Worm (Caenorhabditis elegans) whole organism, L4 larva: Measurements from ENCODE around the gene F46C5.7.

Experiments
- D1046.2 ChIP-seq: fragments of 200-800 bp; sonication (Bioruptor generic); IDR thresholded peaks from 2 replicates; pipeline ENCODE4 v1.3.6; 2022; ENCODE audit warnings: missing genetic modification characterization, missing compliant biosample characterization
- F10B5.3 ChIP-seq: sonication (generic microtip); optimal IDR thresholded peaks from 2 replicates; lab custom pipeline; 2016; ENCODE audit warnings: mild to moderate bottlenecking, missing genetic modification characterization, missing compliant biosample characterization
- R02D3.7 ChIP-seq: fragments of 150-350 bp; sonication (generic microtip); optimal IDR thresholded peaks from 3 replicates; lab custom pipeline; 2014; ENCODE audit warnings: missing biosample characterization, missing genetic modification characterization
- T20F7.1 ChIP-seq: fragments of 200-800 bp; sonication (Bioruptor generic); optimal IDR thresholded peaks from 2 replicates; lab custom pipeline; 2018; ENCODE audit warnings: mild to moderate bottlenecking, missing genetic modification characterization, missing compliant biosample characterization
- Y48G9A.11 ChIP-seq: fragments of 200-800 bp; sonication (Bioruptor generic); IDR thresholded peaks from 2 replicates; pipeline ENCODE4 v1.3.6; 2022; ENCODE audit warnings: missing genetic modification reagents, missing genetic modification characterization, missing compliant biosample characterization
- Y75B8A.6 ChIP-seq: fragments of 200-800 bp; sonication (Bioruptor generic); IDR thresholded peaks from 2 replicates; pipeline ENCODE4 v1.3.6; 2022; ENCODE audit warnings: missing genetic modification reagents, missing genetic modification characterization, missing compliant biosample characterization
- ZK337.2 ChIP-seq: fragments of 200-800 bp; sonication (Bioruptor generic); IDR thresholded peaks from 2 replicates; pipeline ENCODE4 v1.3.6; 2022; ENCODE audit warnings: missing genetic modification reagents, missing genetic modification characterization, missing compliant biosample characterization
- aha-1 ChIP-seq: fragments of 150-350 bp; peaks from one replicate; lab custom pipeline; 2014; ENCODE audit warnings: missing biosample characterization, missing genetic modification characterization
- arid-1 ChIP-seq: fragments of 200-800 bp; sonication (Bioruptor generic); conservative IDR thresholded peaks from 2 replicates; pipeline ENCODE4 v1.3.6; 2022; ENCODE audit warnings: missing genetic modification reagents, missing genetic modification characterization, missing compliant biosample characterization
- ceh-20 ChIP-seq: fragments of 200-800 bp; sonication (Bioruptor generic); IDR thresholded peaks from 2 replicates; pipeline ENCODE4 v1.3.6; 2022; ENCODE audit warnings: missing genetic modification reagents, missing genetic modification characterization, missing compliant biosample characterization
- ceh-28 ChIP-seq: fragments of 150-350 bp; optimal IDR thresholded peaks from 2 replicates; lab custom pipeline; 2014; ENCODE audit warnings: missing biosample characterization, missing genetic modification reagents, missing genetic modification characterization
- ctbp-1 ChIP-seq: fragments of 200-800 bp; sonication (Bioruptor generic); IDR thresholded peaks from 2 replicates; pipeline ENCODE4 v1.3.6; 2022; ENCODE audit warnings: missing genetic modification reagents, missing genetic modification characterization, missing compliant biosample characterization
- daf-19 ChIP-seq: fragments of 200-800 bp; sonication (Bioruptor generic); conservative IDR thresholded peaks from 2 replicates; pipeline ENCODE4 v1.3.6; 2022; ENCODE audit warnings: missing genetic modification characterization, missing compliant biosample characterization
- daf-8 ChIP-seq: fragments of 200-800 bp; sonication (Bioruptor generic); IDR thresholded peaks from 2 replicates; pipeline ENCODE4 v1.3.6; 2022; ENCODE audit warnings: missing genetic modification characterization, missing compliant biosample characterization
- dmd-6 ChIP-seq: fragments of 200-800 bp; sonication (Bioruptor generic); IDR thresholded peaks from 2 replicates; pipeline ENCODE4 v1.3.6; 2022; ENCODE audit warnings: missing genetic modification reagents, missing genetic modification characterization, missing compliant biosample characterization
- dmd-8 ChIP-seq: fragments of 200-800 bp; sonication (Bioruptor generic); IDR thresholded peaks from 2 replicates; pipeline ENCODE4 v1.3.6; 2022; ENCODE audit warnings: missing genetic modification characterization, missing compliant biosample characterization
- dmd-9 ChIP-seq: fragments of 200-800 bp; sonication (Bioruptor generic); IDR thresholded peaks from 2 replicates; pipeline ENCODE4 v1.3.6; 2022; ENCODE audit warnings: missing genetic modification reagents, missing genetic modification characterization, missing compliant biosample characterization
- dpl-1 ChIP-seq: fragments of 150-350 bp; optimal IDR thresholded peaks from 2 replicates; lab custom pipeline; 2014; ENCODE audit warnings: missing biosample characterization, missing genetic modification reagents, missing genetic modification characterization
- duxl-1 ChIP-seq: sonication (generic microtip); optimal IDR thresholded peaks from 2 replicates; lab custom pipeline; 2016; ENCODE audit warnings: mild to moderate bottlenecking, missing genetic modification characterization, moderate library complexity, missing compliant biosample characterization; ENCODE audit not compliant: poor library complexity
- dve-1 ChIP-seq: sonication (generic microtip); optimal IDR thresholded peaks from 2 replicates; lab custom pipeline; 2017; ENCODE audit warnings: antibody characterized with exemption, mild to moderate bottlenecking, missing genetic modification characterization, missing compliant biosample characterization; ENCODE audit not compliant: insufficient read depth
- egl-43 ChIP-seq: fragments of 200-800 bp; sonication (Bioruptor generic); IDR thresholded peaks from 2 replicates; pipeline ENCODE4 v1.3.6; 2022; ENCODE audit warnings: missing genetic modification reagents, missing genetic modification characterization, missing compliant biosample characterization
- hlh-11 ChIP-seq: fragments of 200-800 bp; sonication (Bioruptor generic); optimal IDR thresholded peaks from 2 replicates; lab custom pipeline; 2018; ENCODE audit warnings: mild to moderate bottlenecking, missing genetic modification characterization, missing compliant biosample characterization
- hlh-30 ChIP-seq: sonication (generic microtip); optimal IDR thresholded peaks from 2 replicates; lab custom pipeline; 2017; ENCODE audit warnings: antibody characterized with exemption, mild to moderate bottlenecking, missing genetic modification characterization, missing compliant biosample characterization; ENCODE audit not compliant: insufficient read depth
- hmg-1.1 ChIP-seq: fragments of 200-800 bp; sonication (Bioruptor generic); IDR thresholded peaks from 2 replicates; pipeline ENCODE4 v1.3.6; 2022; ENCODE audit warnings: missing genetic modification reagents, missing genetic modification characterization, missing compliant biosample characterization
- jun-1 ChIP-seq: fragments of 150-350 bp; optimal IDR thresholded peaks from 2 replicates; lab custom pipeline; 2014; ENCODE audit warnings: missing biosample characterization, missing genetic modification reagents, missing genetic modification characterization
- lim-7 ChIP-seq: fragments of 200-800 bp; sonication (Bioruptor generic); IDR thresholded peaks from 2 replicates; pipeline ENCODE4 v1.3.6; 2022; ENCODE audit warnings: missing genetic modification characterization, missing compliant biosample characterization
- lin-13 ChIP-seq: fragments of 150-350 bp; optimal IDR thresholded peaks from 2 replicates; lab custom pipeline; 2014; ENCODE audit warnings: missing biosample characterization, missing genetic modification reagents, missing genetic modification characterization
- lin-15B ChIP-seq: fragments of 150-350 bp; sonication (generic microtip); optimal IDR thresholded peaks from 3 replicates; lab custom pipeline; 2014; ENCODE audit warnings: missing biosample characterization, missing genetic modification characterization
- lin-39 ChIP-seq: fragments of 150-350 bp; optimal IDR thresholded peaks from 2 replicates; lab custom pipeline; 2014; ENCODE audit warnings: missing biosample characterization, missing genetic modification reagents, missing genetic modification characterization
- mdt-29 ChIP-seq: fragments of 200-800 bp; sonication (Bioruptor generic); IDR thresholded peaks from 2 replicates; pipeline ENCODE4 v1.3.6; 2022; ENCODE audit warnings: missing genetic modification reagents, missing genetic modification characterization, missing compliant biosample characterization
- mep-1 ChIP-seq: fragments of 150-350 bp; sonication (generic microtip); optimal IDR thresholded peaks from 3 replicates; lab custom pipeline; 2014; ENCODE audit warnings: missing biosample characterization, missing genetic modification characterization
- mxl-3 ChIP-seq: fragments of 200-800 bp; sonication (Bioruptor generic); optimal IDR thresholded peaks from 2 replicates; lab custom pipeline; 2018; ENCODE audit warnings: mild to moderate bottlenecking, missing genetic modification characterization, missing compliant biosample characterization
- nhr-11 ChIP-seq: fragments of 150-350 bp; optimal IDR thresholded peaks from 2 replicates; lab custom pipeline; 2014; ENCODE audit warnings: missing biosample characterization, missing genetic modification characterization
- nhr-25 ChIP-seq: sonication (generic microtip); optimal IDR thresholded peaks from 2 replicates; lab custom pipeline; 2017; ENCODE audit warnings: missing genetic modification characterization, mild to moderate bottlenecking, missing compliant biosample characterization, antibody characterized with exemption, moderate library complexity, borderline replicate concordance; ENCODE audit not compliant: insufficient read depth
- nhr-28 ChIP-seq: fragments of 150-350 bp; optimal IDR thresholded peaks from 2 replicates; lab custom pipeline; 2014; ENCODE audit warnings: missing biosample characterization, missing genetic modification characterization
- nhr-77 ChIP-seq: fragments of 150-350 bp; optimal IDR thresholded peaks from 2 replicates; lab custom pipeline; 2014; ENCODE audit warnings: missing biosample characterization, missing genetic modification characterization
- rbr-2 ChIP-seq: sonication (generic microtip); optimal IDR thresholded peaks from 2 replicates; lab custom pipeline; 2016; ENCODE audit warnings: missing genotype, missing genetic modification characterization, missing compliant biosample characterization
- saeg-2 ChIP-seq: fragments of 200-800 bp; sonication (Bioruptor generic); IDR thresholded peaks from 2 replicates; pipeline ENCODE4 v1.3.6; 2022; ENCODE audit warnings: missing genetic modification reagents, missing genetic modification characterization, missing compliant biosample characterization
- snpc-1.2 ChIP-seq: fragments of 200-800 bp; sonication (Bioruptor generic); IDR thresholded peaks from 2 replicates; pipeline ENCODE4 v1.3.6; 2022; ENCODE audit warnings: missing genetic modification reagents, missing genetic modification characterization, missing compliant biosample characterization
- spr-1 ChIP-seq: sonication (generic microtip); optimal IDR thresholded peaks from 2 replicates; lab custom pipeline; 2016; ENCODE audit warnings: mild to moderate bottlenecking, missing genetic modification characterization, missing compliant biosample characterization
- unc-62 ChIP-seq, 3 experiments: fragments of 150-350 bp in 1 of 3; sonication (generic microtip); optimal IDR thresholded peaks in 2 of 3; peaks in 1 of 3; 1 replicate in 1 of 3; 2 replicates in 2 of 3; lab custom pipeline; 2014 to 2017; ENCODE audit warnings: missing biosample characterization in 3 of 3, missing genetic modification characterization in 3 of 3, missing genetic modification reagents in 3 of 3, missing genotype in 1 of 3
- vab-7 ChIP-seq: fragments of 200-800 bp; sonication (Bioruptor generic); IDR thresholded peaks from 2 replicates; pipeline ENCODE4 v1.3.6; 2022; ENCODE audit warnings: missing genetic modification reagents, missing genetic modification characterization, missing compliant biosample characterization
- zfp-2 ChIP-seq: sonication (generic microtip); optimal IDR thresholded peaks from 2 replicates; lab custom pipeline; 2016; ENCODE audit warnings: mild to moderate bottlenecking, missing genetic modification characterization, missing compliant biosample characterization
- zfp-3 ChIP-seq: fragments of 200-800 bp; sonication (Bioruptor generic); conservative IDR thresholded peaks from 2 replicates; pipeline ENCODE4 v1.3.6; 2022; ENCODE audit warnings: missing genetic modification reagents, missing genetic modification characterization, missing compliant biosample characterization
- zip-11 ChIP-seq: fragments of 200-800 bp; sonication (Bioruptor generic); IDR thresholded peaks from 2 replicates; pipeline ENCODE4 v1.3.6; 2022; ENCODE audit warnings: missing genetic modification characterization, missing compliant biosample characterization

Gene F46C5.7

DNA sequence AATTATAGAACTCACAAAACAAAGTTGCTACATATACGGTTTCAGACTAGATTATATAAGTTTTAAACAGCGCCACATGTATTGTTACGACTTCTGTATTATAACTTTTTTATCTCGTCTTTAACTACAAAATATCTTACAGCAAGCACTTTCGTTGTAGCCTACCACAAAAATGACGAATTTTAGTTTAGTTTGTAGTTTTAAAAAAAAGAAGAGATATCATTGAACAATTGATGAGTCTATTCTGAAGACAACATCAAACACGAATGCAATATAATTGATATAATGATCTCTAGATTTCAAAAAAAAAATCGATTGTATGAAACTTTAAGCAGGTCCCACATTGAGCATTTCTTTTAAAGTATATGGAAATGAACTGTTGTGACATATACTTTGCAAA, 24.9 kb upstream of the F46C5.7 start:
- TF ChIP-seq nhr-25 (tag; lab: Kevin White, UChicago) (no peak), aha-1 (tag; lab: Kevin White, UChicago) (peak; percentile 99), nhr-28 (tag; lab: Kevin White, UChicago) (peak; percentile 94)

DNA sequence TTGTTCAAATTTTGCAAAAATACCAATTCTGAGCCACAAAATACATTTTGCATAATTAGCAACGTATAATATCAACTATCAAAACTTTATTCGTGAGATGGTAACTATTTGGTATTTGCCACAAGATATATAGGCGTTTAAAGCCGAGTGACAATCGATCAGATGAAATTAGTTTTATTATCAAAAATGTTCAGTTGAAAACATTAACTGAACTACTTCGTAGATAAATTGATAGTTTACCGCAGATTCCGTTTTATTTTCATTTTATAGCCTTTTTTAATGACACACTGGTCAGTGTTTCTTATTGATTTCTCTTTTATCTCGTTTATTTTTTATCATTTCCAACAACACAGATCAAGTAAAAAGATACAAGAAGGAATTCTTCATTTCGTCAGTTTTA, 21.9 kb upstream of the F46C5.7 start:
- TF ChIP-seq zfp-2 (tag; lab: Kevin White, UChicago): no peak
- TF ChIP-seq mdt-29 (GFP tag; lab: Robert Waterston, UW): peak; percentile 10; the same call in 1 of the 2 replicates
- TF ChIP-seq duxl-1 (tag; lab: Kevin White, UChicago): peak; percentile 11
- peak; percentile 88 for TF ChIP-seq zfp-3
- TF ChIP-seq dve-1 (tag; lab: Kevin White, UChicago): peak; percentile 16
- peak; percentile 52 for TF ChIP-seq mep-1 (tag; lab: Kevin White, UChicago)
- TF ChIP-seq daf-8 (GFP tag; lab: Robert Waterston, UW): no peak
- peak; percentile 50 for TF ChIP-seq T20F7.1
- 0 out of 2 replicates have a peak, but pooled peaks have one; percentile 37 for TF ChIP-seq ceh-20 (GFP tag; lab: Robert Waterston, UW)
- TF ChIP-seq arid-1 (GFP tag; lab: Robert Waterston, UW): 0 out of 2 replicates have a peak, but pooled peaks have one; percentile 21
- no peak for TF ChIP-seq lin-39 (tag; lab: Kevin White, UChicago)
- TF ChIP-seq nhr-28 (tag; lab: Kevin White, UChicago): peak; percentile 18

DNA sequence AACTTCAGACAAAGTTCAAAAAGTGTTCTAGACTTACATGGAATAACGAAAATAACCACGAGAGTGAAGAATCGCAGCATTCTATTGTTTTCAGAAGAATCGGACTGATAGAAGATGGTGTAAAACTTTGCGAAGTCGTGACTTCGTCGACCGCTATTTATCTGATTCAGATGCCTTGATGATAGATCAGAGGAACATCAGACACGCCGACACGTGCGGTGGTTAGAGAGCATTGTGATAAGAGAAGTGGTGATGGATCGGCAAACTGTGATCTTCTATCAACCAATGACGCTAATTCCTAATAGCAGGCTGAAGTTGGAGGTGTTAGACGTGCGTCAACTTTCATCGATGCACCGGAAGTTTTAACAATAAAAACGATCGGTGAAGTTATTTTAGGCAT, 20.9 kb upstream of the F46C5.7 start:
- TF ChIP-seq dmd-9 (GFP tag; lab: Robert Waterston, UW): no peak
- no peak for TF ChIP-seq egl-43 (GFP tag; lab: Robert Waterston, UW)
- no peak for TF ChIP-seq vab-7 (GFP tag; lab: Robert Waterston, UW)
- TF ChIP-seq jun-1 (tag; lab: Kevin White, UChicago): no peak
- TF ChIP-seq duxl-1 (tag; lab: Kevin White, UChicago): no peak
- no peak for TF ChIP-seq Y48G9A.11 (GFP tag; lab: Robert Waterston, UW)
- peak; percentile 62 for TF ChIP-seq hlh-11
- no peak for TF ChIP-seq ceh-28 (tag; lab: Kevin White, UChicago)
- TF ChIP-seq lim-7 (GFP tag; lab: Robert Waterston, UW): no peak
- TF ChIP-seq zfp-3: no peak
- no peak for TF ChIP-seq nhr-11 (tag; lab: Kevin White, UChicago)
- TF ChIP-seq ctbp-1 (GFP tag; lab: Robert Waterston, UW): no peak
- TF ChIP-seq saeg-2 (GFP tag; lab: Robert Waterston, UW): no peak
- TF ChIP-seq spr-1: no peak
- no peak for TF ChIP-seq D1046.2 (GFP tag; lab: Robert Waterston, UW)
- no peak for TF ChIP-seq R02D3.7 (tag; lab: Kevin White, UChicago)
- no peak for TF ChIP-seq hmg-1.1
- no peak for TF ChIP-seq lin-15B
- TF ChIP-seq daf-8 (GFP tag; lab: Robert Waterston, UW): no peak
- TF ChIP-seq rbr-2: no peak
- TF ChIP-seq lin-13 (GFP tag; lab: Kevin White, UChicago): no peak
- TF ChIP-seq T20F7.1: no peak
- TF ChIP-seq hlh-30: peak; percentile 77
- TF ChIP-seq snpc-1.2 (GFP tag; lab: Robert Waterston, UW): no peak
- peak; percentile 2 for TF ChIP-seq nhr-28 (tag; lab: Kevin White, UChicago)
- TF ChIP-seq dmd-6: peak; percentile 39
- no peak for TF ChIP-seq dmd-8
- no peak for TF ChIP-seq dpl-1 (GFP tag; lab: Kevin White, UChicago)
- TF ChIP-seq F10B5.3 (tag; lab: Kevin White, UChicago): no peak
- no peak for TF ChIP-seq unc-62 (GFP tag; optimal IDR thresholded peaks at IDR 0.05 in 1 of 2; lab: Kevin White, UChicago)
- TF ChIP-seq unc-62 (tag; optimal IDR thresholded peaks at IDR 0.05; lab: Kevin White, UChicago): no peak
- TF ChIP-seq ceh-20 (GFP tag; lab: Robert Waterston, UW): 0 out of 2 replicates have a peak, but pooled peaks have one; percentile 55
- no peak for TF ChIP-seq zip-11
- no peak for TF ChIP-seq ZK337.2 (GFP tag; lab: Robert Waterston, UW)
- peak; percentile 84 for TF ChIP-seq mxl-3 (GFP tag; lab: Kevin White, UChicago)
- no peak for TF ChIP-seq mdt-29 (GFP tag; lab: Robert Waterston, UW)
- TF ChIP-seq nhr-77 (tag; lab: Kevin White, UChicago): no peak
- TF ChIP-seq Y75B8A.6 (GFP tag; lab: Robert Waterston, UW): no peak
- no peak for TF ChIP-seq daf-19 (GFP tag; lab: Robert Waterston, UW)
